Fruit fly (Drosophila melanogaster) whole organism, embryonic: ENCODE data around the gene Rab9E.

Experiments used
- CG11093 ChIP-seq: fragments of 200-800 bp; sonication (Bioruptor generic); IDR thresholded peaks from 3 replicates; pipeline ENCODE4 v1.3.6; 2022; ENCODE audit warnings: missing biosample characterization, missing genetic modification characterization
- CG12104 ChIP-seq: fragments of 200-800 bp; sonication (Bioruptor generic); optimal IDR thresholded peaks from 3 replicates; lab custom pipeline; 2016; ENCODE audit warnings: missing biosample characterization, missing genetic modification characterization
- CG12219 ChIP-seq: fragments of 200-800 bp; sonication (Bioruptor generic); optimal IDR thresholded peaks from 3 replicates; lab custom pipeline; 2018; ENCODE audit warnings: missing biosample characterization, mild to moderate bottlenecking, missing genetic modification characterization
- CG13123 ChIP-seq: fragments of 200-800 bp; sonication (Bioruptor generic); optimal IDR thresholded peaks from 2 replicates; lab custom pipeline; 2016; ENCODE audit warnings: missing biosample characterization, missing genetic modification characterization
- CG15011 ChIP-seq: fragments of 200-800 bp; sonication (Bioruptor generic); optimal IDR thresholded peaks from 3 replicates; lab custom pipeline; 2018; ENCODE audit warnings: missing biosample characterization, mild to moderate bottlenecking, missing genetic modification characterization
- CG16815 ChIP-seq: fragments of 200-800 bp; sonication (Bioruptor generic); optimal IDR thresholded peaks from 3 replicates; lab custom pipeline; 2017; ENCODE audit warnings: missing biosample characterization, mild to moderate bottlenecking, missing genetic modification characterization
- CG17612 ChIP-seq: fragments of 200-800 bp; sonication (Bioruptor generic); IDR thresholded peaks from 2 replicates; pipeline ENCODE4 v1.3.6; 2022; ENCODE audit warnings: missing biosample characterization, missing genetic modification characterization
- CG18262 ChIP-seq: fragments of 200-800 bp; optimal IDR thresholded peaks from 3 replicates; lab custom pipeline; 2019; ENCODE audit warnings: missing biosample characterization, mild to moderate bottlenecking, missing genetic modification characterization, moderate library complexity
- CG18599 ChIP-seq: fragments of 200-800 bp; sonication (Bioruptor generic); optimal IDR thresholded peaks from 3 replicates; lab custom pipeline; 2017; ENCODE audit warnings: missing biosample characterization, missing genetic modification characterization, mild to moderate bottlenecking, moderate library complexity, missing genetic modification reagents
- CG18619 ChIP-seq: fragments of 200-800 bp; sonication (Bioruptor generic); optimal IDR thresholded peaks from 3 replicates; lab custom pipeline; 2017; ENCODE audit warnings: missing biosample characterization, mild to moderate bottlenecking, missing genetic modification characterization
- CG2199 ChIP-seq: fragments of 200-800 bp; sonication (Bioruptor generic); IDR thresholded peaks from 3 replicates; pipeline ENCODE4 v1.3.6; 2022; ENCODE audit warnings: missing biosample characterization, missing genetic modification characterization
- CG30020 ChIP-seq: fragments of 200-800 bp; optimal IDR thresholded peaks from 2 replicates; lab custom pipeline; 2019; ENCODE audit warnings: missing biosample characterization, mild to moderate bottlenecking, missing genetic modification characterization, moderate library complexity
- CG32772 ChIP-seq: fragments of 200-800 bp; sonication (Bioruptor generic); IDR thresholded peaks from 2 replicates; pipeline ENCODE4 v1.3.6; 2022; ENCODE audit warnings: missing biosample characterization, missing genetic modification characterization
- CG3838 ChIP-seq: fragments of 200-800 bp; sonication (Bioruptor generic); optimal IDR thresholded peaks from 3 replicates; lab custom pipeline; 2016; ENCODE audit warnings: missing biosample characterization, missing genetic modification characterization
- CG3995 ChIP-seq: fragments of 200-800 bp; sonication (Bioruptor generic); optimal IDR thresholded peaks from 3 replicates; lab custom pipeline; 2016; ENCODE audit warnings: missing biosample characterization, missing genetic modification characterization
- CG8765 ChIP-seq: fragments of 200-800 bp; sonication (Bioruptor generic); IDR thresholded peaks from 2 replicates; pipeline ENCODE4 v1.3.6; 2022; ENCODE audit warnings: missing biosample characterization, missing genetic modification characterization
- CG9215 ChIP-seq: fragments of 200-800 bp; sonication (Bioruptor generic); IDR thresholded peaks from 2 replicates; pipeline ENCODE4 v1.3.6; 2022; ENCODE audit warnings: missing biosample characterization, missing genetic modification characterization
- CG9609 ChIP-seq: fragments of 200-800 bp; sonication (Bioruptor generic); optimal IDR thresholded peaks from 3 replicates; lab custom pipeline; 2016; ENCODE audit warnings: missing biosample characterization, missing genetic modification characterization
- Camta ChIP-seq: fragments of 200-800 bp; sonication (Bioruptor generic); optimal IDR thresholded peaks from 2 replicates; lab custom pipeline; 2016; ENCODE audit warnings: missing biosample characterization, missing genetic modification characterization
- Dbx ChIP-seq: fragments of 200-800 bp; sonication (Bioruptor generic); IDR thresholded peaks from 3 replicates; pipeline ENCODE4 v1.3.6; 2022; ENCODE audit warnings: missing biosample characterization, missing genetic modification characterization
- Elba2 ChIP-seq: fragments of 200-800 bp; sonication (Bioruptor generic); optimal IDR thresholded peaks from 3 replicates; lab custom pipeline; 2016; ENCODE audit warnings: missing biosample characterization, missing genetic modification characterization
- Fer2 ChIP-seq: fragments of 200-800 bp; sonication (Bioruptor generic); optimal IDR thresholded peaks from 2 replicates; lab custom pipeline; 2018; ENCODE audit warnings: missing biosample characterization, mild to moderate bottlenecking, missing genetic modification characterization, moderate library complexity
- Hand ChIP-seq: fragments of 200-800 bp; sonication (Bioruptor generic); optimal IDR thresholded peaks from 2 replicates; lab custom pipeline; 2017; ENCODE audit warnings: mild to moderate bottlenecking, missing biosample characterization, missing genetic modification reagents, missing genetic modification characterization
- Hsf ChIP-seq: fragments of 200-800 bp; sonication (Bioruptor generic); optimal IDR thresholded peaks from 3 replicates; lab custom pipeline; 2016; ENCODE audit warnings: missing biosample characterization, missing genetic modification characterization
- Lim3 ChIP-seq: fragments of 200-800 bp; sonication (Bioruptor generic); IDR thresholded peaks from 2 replicates; pipeline ENCODE4 v1.3.6; 2022; ENCODE audit warnings: missing biosample characterization, missing genetic modification characterization
- Med ChIP-seq: fragments of 200-800 bp; sonication (Bioruptor generic); peaks from one replicate; lab custom pipeline; 2016; ENCODE audit warnings: missing biosample characterization, missing genetic modification characterization, mild to moderate bottlenecking, inconsistent platforms, moderate library complexity
- Neu2 ChIP-seq: fragments of 200-800 bp; sonication (Bioruptor generic); optimal IDR thresholded peaks from 3 replicates; lab custom pipeline; 2016; ENCODE audit warnings: missing biosample characterization, missing genetic modification characterization, borderline replicate concordance
- NfI ChIP-seq: fragments of 200-800 bp; sonication (Bioruptor generic); optimal IDR thresholded peaks from 3 replicates; lab custom pipeline; 2018; ENCODE audit warnings: missing biosample characterization, mild to moderate bottlenecking, missing genetic modification characterization, moderate library complexity
- Pdp1 ChIP-seq, 2 experiments: fragments of 200-800 bp; sonication (Bioruptor generic); optimal IDR thresholded peaks; 3 replicates each; lab custom pipeline; 2016; ENCODE audit warnings: missing biosample characterization in 2 of 2, missing genetic modification characterization in 2 of 2, mild to moderate bottlenecking in 1 of 2, moderate library complexity in 1 of 2
- Usf ChIP-seq: fragments of 200-800 bp; sonication (Bioruptor generic); optimal IDR thresholded peaks from 2 replicates; lab custom pipeline; 2017; ENCODE audit warnings: missing genotype, missing biosample characterization, missing genetic modification characterization
- az2 ChIP-seq: fragments of 200-800 bp; sonication (Bioruptor generic); optimal IDR thresholded peaks from 3 replicates; lab custom pipeline; 2016; ENCODE audit warnings: missing biosample characterization, missing genetic modification characterization
- bbx ChIP-seq: fragments of 200-800 bp; sonication (Bioruptor generic); IDR thresholded peaks from 2 replicates; pipeline ENCODE4 v1.3.6; 2022; ENCODE audit warnings: missing biosample characterization, missing genetic modification characterization; ENCODE audit not compliant: partially characterized antibody
- bcd ChIP-seq: fragments of 200-800 bp; sonication (Bioruptor generic); optimal IDR thresholded peaks from 2 replicates; lab custom pipeline; 2017; ENCODE audit warnings: missing biosample characterization, mild to moderate bottlenecking, missing genetic modification characterization
- cad ChIP-seq: fragments of >200 bp; optimal IDR thresholded peaks from 2 replicates; lab custom pipeline; 2017; ENCODE audit warnings: missing biosample characterization, missing genetic modification characterization
- crol ChIP-seq: fragments of 200-800 bp; sonication (Bioruptor generic); IDR thresholded peaks from 2 replicates; pipeline ENCODE4 v1.3.6; 2022; ENCODE audit warnings: missing biosample characterization, missing genetic modification characterization
- cwo ChIP-seq: fragments of 200-800 bp; sonication (Bioruptor generic); optimal IDR thresholded peaks from 3 replicates; lab custom pipeline; 2017; ENCODE audit warnings: missing biosample characterization, missing genetic modification characterization, mild to moderate bottlenecking, moderate library complexity, missing genetic modification reagents
- disco-r ChIP-seq: fragments of 200-800 bp; sonication (Bioruptor generic); optimal IDR thresholded peaks from 2 replicates; lab custom pipeline; 2016; ENCODE audit warnings: missing biosample characterization, missing genetic modification characterization
- fu2 ChIP-seq: fragments of 200-800 bp; sonication (Bioruptor generic); optimal IDR thresholded peaks from 2 replicates; lab custom pipeline; 2016; ENCODE audit warnings: missing biosample characterization, missing genetic modification characterization
- kay ChIP-seq: fragments of 200-800 bp; sonication (Bioruptor generic); optimal IDR thresholded peaks from 2 replicates; lab custom pipeline; 2016; ENCODE audit warnings: missing biosample characterization, missing genetic modification characterization
- mam ChIP-seq: fragments of 200-800 bp; sonication (Bioruptor generic); optimal IDR thresholded peaks from 3 replicates; lab custom pipeline; 2016; ENCODE audit warnings: missing biosample characterization, missing genetic modification characterization
- mld ChIP-seq: fragments of 200-800 bp; sonication (Bioruptor generic); IDR thresholded peaks from 3 replicates; pipeline ENCODE4 v1.3.6; 2022; ENCODE audit warnings: missing biosample characterization, missing genetic modification characterization; ENCODE audit not compliant: partially characterized antibody
- nerfin-2 ChIP-seq: fragments of 200-800 bp; sonication (Bioruptor generic); IDR thresholded peaks from 2 replicates; pipeline ENCODE4 v1.3.6; 2022; ENCODE audit warnings: missing biosample characterization, missing genetic modification characterization; ENCODE audit not compliant: partially characterized antibody
- org-1 ChIP-seq: fragments of 200-800 bp; sonication (Bioruptor generic); optimal IDR thresholded peaks from 2 replicates; lab custom pipeline; 2017; ENCODE audit warnings: missing biosample characterization, missing genetic modification characterization
- pita ChIP-seq: fragments of 200-800 bp; sonication (Bioruptor generic); optimal IDR thresholded peaks from 2 replicates; lab custom pipeline; 2017; ENCODE audit warnings: missing biosample characterization, mild to moderate bottlenecking, missing genetic modification characterization
- prd ChIP-seq, 3 experiments: fragments of >200 bp in 2 of 3; fragments of 200-800 bp in 1 of 3; sonication (Bioruptor generic) in 1 of 3; optimal IDR thresholded peaks in 2 of 3; IDR thresholded peaks in 1 of 3; 2 replicates in 2 of 3; 3 replicates in 1 of 3; pipeline versions ENCODE4 v1.3.6 to Lab custom; 2017 to 2022; ENCODE audit warnings: missing biosample characterization in 1 of 3, missing genetic modification characterization in 1 of 3
- seq ChIP-seq: fragments of 200-800 bp; sonication (Bioruptor generic); IDR thresholded peaks from 2 replicates; pipeline ENCODE4 v1.3.6; 2022; ENCODE audit warnings: missing biosample characterization, missing genetic modification characterization
- slbo ChIP-seq: fragments of 200-800 bp; sonication (Bioruptor generic); IDR thresholded peaks from 2 replicates; pipeline ENCODE4 v1.3.6; 2022; ENCODE audit warnings: missing biosample characterization, missing genetic modification characterization
- tgo ChIP-seq: fragments of 200-800 bp; sonication (Bioruptor generic); IDR thresholded peaks from 3 replicates; pipeline ENCODE4 v1.3.6; 2022; ENCODE audit warnings: missing biosample characterization, missing genetic modification characterization
- trh ChIP-seq: fragments of 200-800 bp; sonication (Bioruptor generic); optimal IDR thresholded peaks from 2 replicates; lab custom pipeline; 2016; ENCODE audit warnings: missing biosample characterization, missing genetic modification characterization
- wek ChIP-seq: fragments of 200-800 bp; sonication (Bioruptor generic); optimal IDR thresholded peaks from 3 replicates; lab custom pipeline; 2018; ENCODE audit warnings: missing biosample characterization, mild to moderate bottlenecking, missing genetic modification characterization, moderate library complexity

Rab9E gene

dm6 chrX:10621202-10621990, 40.2 kb downstream of the Rab9E start (continued):
- TF ChIP-seq CG18619 (GFP tag; lab: Kevin White, UChicago) = no peak
- no peak for TF ChIP-seq CG30020
- no peak for TF ChIP-seq CG32772 (GFP tag; lab: Robert Waterston, UW)
- no peak for TF ChIP-seq CG9215 (GFP tag; lab: Robert Waterston, UW)
- TF ChIP-seq CG18599 = no peak
- no peak for TF ChIP-seq pita
- no peak for TF ChIP-seq disco-r (GFP tag; lab: Kevin White, UChicago)
- TF ChIP-seq mam (GFP tag; lab: Kevin White, UChicago) = no peak
- TF ChIP-seq CG18262 = no peak
- TF ChIP-seq Med (GFP tag; lab: Kevin White, UChicago) = peak; percentile 53
- no peak for TF ChIP-seq CG17612 (GFP tag; lab: Robert Waterston, UW)
- TF ChIP-seq CG13123 (GFP tag; lab: Kevin White, UChicago) = no peak
- no peak for TF ChIP-seq org-1 (GFP tag; lab: Kevin White, UChicago)
- no peak for TF ChIP-seq CG12219 (GFP tag; lab: Kevin White, UChicago)
- no peak for TF ChIP-seq CG3995 (GFP tag; lab: Kevin White, UChicago)
- no peak for TF ChIP-seq cwo (GFP tag; lab: Kevin White, UChicago)
- TF ChIP-seq CG3838 (GFP tag; lab: Kevin White, UChicago) = peak; percentile 94
- no peak for TF ChIP-seq Hsf (GFP tag; lab: Kevin White, UChicago)
- no peak for TF ChIP-seq CG2199
- TF ChIP-seq CG15011 = no peak
- TF ChIP-seq CG16815 (GFP tag; lab: Kevin White, UChicago) = no peak
- 0 out of 2 replicates have a peak, but pooled peaks have one; percentile 27 for TF ChIP-seq seq
- peak; percentile 44 for TF ChIP-seq wek (GFP tag; lab: Kevin White, UChicago)
- no peak for TF ChIP-seq az2 (GFP tag; lab: Kevin White, UChicago)
- TF ChIP-seq CG9609 (GFP tag; lab: Kevin White, UChicago) = no peak
- no peak for TF ChIP-seq kay (GFP tag; lab: Kevin White, UChicago)
- no peak for TF ChIP-seq Pdp1 (GFP tag; optimal IDR thresholded peaks at IDR 0.05; lab: Kevin White, UChicago)
- no peak for TF ChIP-seq Neu2 (GFP tag; lab: Kevin White, UChicago)
- no peak for TF ChIP-seq Fer2 (tag; lab: Kevin White, UChicago)
- TF ChIP-seq fu2 (GFP tag; lab: Kevin White, UChicago) = no peak
- TF ChIP-seq Usf (GFP tag; lab: Kevin White, UChicago) = no peak
- no peak for TF ChIP-seq nerfin-2 (GFP tag; lab: Robert Waterston, UW)
- TF ChIP-seq Dbx (GFP tag; lab: Robert Waterston, UW) = no peak
- TF ChIP-seq prd (optimal IDR thresholded peaks at IDR 0.05; lab: Kevin White, UChicago) = no peak
- no peak for TF ChIP-seq prd (GFP tag; IDR thresholded peaks at IDR 0.05; lab: Robert Waterston, UW)
- TF ChIP-seq CG12104 = no peak
- no peak for TF ChIP-seq slbo
- TF ChIP-seq tgo = no peak
- no peak for TF ChIP-seq trh (GFP tag; lab: Kevin White, UChicago)
- TF ChIP-seq CG11093 = no peak
- TF ChIP-seq Elba2 (GFP tag; lab: Kevin White, UChicago) = no peak
- no peak for TF ChIP-seq bcd
- no peak for TF ChIP-seq cad (GFP tag; lab: Kevin White, UChicago)
- no peak for TF ChIP-seq mld
- no peak for TF ChIP-seq NfI
- TF ChIP-seq CG8765 (GFP tag; lab: Robert Waterston, UW) = no peak
- no peak for TF ChIP-seq bbx (GFP tag; lab: Robert Waterston, UW)
- no peak for TF ChIP-seq Hand (GFP tag; lab: Kevin White, UChicago)
- TF ChIP-seq Camta (GFP tag; lab: Kevin White, UChicago) = no peak
- TF ChIP-seq crol (GFP tag; lab: Robert Waterston, UW) = peak; percentile 88
- no peak for TF ChIP-seq Lim3 (GFP tag; lab: Robert Waterston, UW)
